Worm (Caenorhabditis elegans): Measurements from ENCODE around the gene twk-14.

The twk-14 gene

DNA sequence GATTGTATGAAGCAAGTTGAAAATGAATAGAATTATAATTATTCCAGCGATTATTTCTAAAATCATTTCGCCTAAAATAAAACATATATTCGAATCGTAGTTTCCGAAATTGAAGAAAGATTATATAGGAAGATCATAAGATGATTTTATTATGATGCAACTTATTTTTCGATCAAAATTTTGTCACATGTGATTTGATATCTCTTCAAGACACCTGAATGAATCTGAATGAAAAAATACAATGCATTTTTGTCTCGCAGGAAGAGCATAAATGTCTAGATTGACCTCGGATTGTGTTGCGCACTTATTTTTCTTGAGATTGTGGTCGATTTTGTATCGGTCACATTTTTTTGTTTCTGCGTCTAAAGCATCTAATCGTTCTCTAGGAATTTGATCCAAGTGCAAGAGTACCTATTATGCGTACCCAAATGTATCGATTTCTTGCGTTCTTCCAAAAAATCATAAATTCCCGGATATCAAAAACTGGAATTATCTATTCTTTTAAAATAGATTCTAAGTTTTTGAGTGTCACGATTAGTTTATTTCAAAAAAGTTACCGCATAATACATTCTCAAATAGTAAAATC, 15.0 kb upstream of the twk-14 start, which contains the start of gene hrg-2:
Gene hrg-2 (minus strand): TSS at position 98 of the 586 bp plus-strand sequence.
- no peak for TF ChIP-seq lin-35 (GFP tag; optimal IDR thresholded peaks at IDR 0.05)

DNA sequence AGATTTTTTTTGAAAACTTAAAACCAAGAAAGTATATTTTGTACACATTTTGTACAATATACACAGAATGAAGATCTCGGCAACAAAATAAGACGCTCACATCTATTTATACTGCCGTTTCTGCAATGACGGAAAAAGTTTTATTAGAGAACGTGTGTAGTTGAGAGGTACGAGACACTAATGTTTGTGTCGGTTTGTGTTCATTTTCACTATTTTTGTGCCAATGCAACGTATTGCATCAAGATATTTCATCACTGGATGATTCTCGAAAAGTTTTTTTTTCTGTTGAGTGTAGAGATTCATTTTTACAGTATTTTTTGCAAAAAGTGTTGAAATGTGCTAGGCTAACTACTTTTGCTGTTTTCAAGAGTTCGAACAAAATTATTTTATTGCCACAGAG, 13.5 kb upstream of the twk-14 start:
- TF ChIP-seq cebp-1 (GFP tag; IDR thresholded peaks at IDR 0.05), result no peak
- TF ChIP-seq cebp-1 (tag; optimal IDR thresholded peaks at IDR 0.05), result peak; percentile 83
- TF ChIP-seq hmg-1.2 (GFP tag; IDR thresholded peaks at IDR 0.05), result peak; percentile 39; the same call in 1 of the 2 replicates
- peak; percentile 6 for TF ChIP-seq nhr-80 (tag; optimal IDR thresholded peaks at IDR 0.05)
- TF ChIP-seq nhr-27 (tag; optimal IDR thresholded peaks at IDR 0.05), result no peak
- no peak for TF ChIP-seq ekl-4 (GFP tag; IDR thresholded peaks at IDR 0.05)
- no peak for TF ChIP-seq somi-1 (GFP tag; optimal IDR thresholded peaks at IDR 0.05)

DNA sequence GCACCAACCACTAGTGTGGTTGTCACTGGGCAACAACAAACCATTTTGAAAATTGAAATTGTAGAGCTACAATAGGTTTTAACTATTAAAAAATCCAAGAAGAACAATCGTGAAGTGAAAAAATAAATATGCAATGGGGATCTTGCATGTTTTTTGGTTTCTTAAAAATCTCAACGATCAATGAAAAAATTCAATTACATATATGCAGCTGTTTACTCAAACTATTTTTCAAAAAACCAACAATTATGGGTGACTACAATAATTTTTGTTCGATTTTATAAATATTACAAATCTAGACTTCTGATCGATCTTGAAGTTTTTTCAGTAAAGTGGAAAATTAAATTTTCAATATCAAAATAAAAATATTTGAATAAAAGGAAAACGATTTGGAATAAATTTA, 13.0 kb upstream of the twk-14 start, which contains the start of gene cdr-4:
Gene cdr-4 (minus strand): TSS at position 101 of the 400 bp plus-strand sequence.
- TF ChIP-seq egrh-3 (GFP tag; IDR thresholded peaks at IDR 0.05), result no peak
- no peak for TF ChIP-seq chd-7 (tag; optimal IDR thresholded peaks at IDR 0.05)
- TF ChIP-seq rcor-1 (GFP tag; IDR thresholded peaks at IDR 0.05), result no peak
- no peak for TF ChIP-seq B0019.2 (GFP tag; conservative IDR thresholded peaks at IDR 0.05)
- no peak for TF ChIP-seq B0035.1 (tag; optimal IDR thresholded peaks at IDR 0.05)
- TF ChIP-seq F52B5.7 (tag; optimal IDR thresholded peaks at IDR 0.05), result no peak
- TF ChIP-seq ztf-6 (GFP tag; IDR thresholded peaks at IDR 0.05), result no peak
- no peak for TF ChIP-seq nhr-120 (GFP tag; IDR thresholded peaks at IDR 0.05)
- TF ChIP-seq bed-1 (GFP tag; IDR thresholded peaks at IDR 0.05), result no peak
- no peak for TF ChIP-seq madf-3 (GFP tag; IDR thresholded peaks at IDR 0.05)
- no peak for TF ChIP-seq tlf-1 (GFP tag; optimal IDR thresholded peaks at IDR 0.05)
- TF ChIP-seq cebp-2 (GFP tag; IDR thresholded peaks at IDR 0.05), result no peak
- no peak for TF ChIP-seq Y56A3A.18 (GFP tag; IDR thresholded peaks at IDR 0.05)

DNA sequence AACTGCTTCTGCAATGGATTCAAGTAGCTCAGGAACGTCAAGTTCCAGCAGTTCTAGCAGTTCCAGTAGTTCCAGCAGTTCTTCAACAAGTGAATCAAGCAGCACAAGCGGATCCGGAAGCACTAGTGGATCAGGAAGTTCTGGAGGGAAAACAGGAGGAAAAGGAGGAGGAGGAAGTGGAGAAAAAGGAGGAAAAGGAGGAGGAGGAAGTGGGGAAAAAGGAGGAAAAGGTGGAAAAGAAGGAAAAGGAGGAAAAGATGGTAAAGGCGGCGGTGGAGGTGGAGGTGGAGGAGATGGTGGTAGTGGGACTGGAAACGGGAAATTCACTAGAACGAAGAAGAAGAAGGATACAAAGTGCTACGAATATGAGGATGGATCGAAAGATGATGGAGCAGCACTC, 11.0 kb upstream of the twk-14 start:
- no peak for TF ChIP-seq hmg-1.2 (GFP tag; IDR thresholded peaks at IDR 0.05)
- TF ChIP-seq mes-4 (tag; optimal IDR thresholded peaks at IDR 0.05), result no peak
- TF ChIP-seq gei-17 (GFP tag; optimal IDR thresholded peaks at IDR 0.05), result peak; percentile 20
- TF ChIP-seq ztf-28 (GFP tag; IDR thresholded peaks at IDR 0.05), result no peak
- peak; percentile 49 for TF ChIP-seq egrh-3 (GFP tag; IDR thresholded peaks at IDR 0.05)
- TF ChIP-seq hrde-1 (tag; optimal IDR thresholded peaks at IDR 0.05; ENCODE audit: borderline replicate concordance), result no peak

DNA sequence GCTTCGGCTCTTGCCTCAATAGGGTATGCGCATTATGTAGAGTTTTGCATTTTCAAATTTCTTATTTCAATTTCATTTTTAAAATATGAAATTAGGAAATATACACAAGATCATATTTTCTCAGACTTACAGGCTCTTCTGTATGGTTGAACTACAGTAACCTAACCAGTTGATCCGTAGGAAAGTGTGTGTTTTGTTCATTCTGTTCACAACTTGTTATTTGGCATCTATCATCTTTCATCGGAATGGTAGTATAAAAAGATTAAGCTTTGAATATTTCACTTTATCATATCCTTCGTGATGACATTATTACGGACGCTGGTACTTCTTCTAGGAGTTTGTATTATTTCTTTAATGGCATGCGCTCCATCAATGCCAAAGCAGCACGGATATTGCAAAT, 10.4 kb upstream of the twk-14 start, which contains the start of gene K01D12.10:
Gene K01D12.10 (plus strand): TSS at position 301 of the 400 bp plus-strand sequence.
- no peak for TF ChIP-seq B0035.1 (tag; optimal IDR thresholded peaks at IDR 0.05)
- TF ChIP-seq T26A5.8 (tag; optimal IDR thresholded peaks at IDR 0.05), result no peak
- TF ChIP-seq unc-130 (GFP tag; optimal IDR thresholded peaks at IDR 0.05), result no peak
- TF ChIP-seq aptf-2 (GFP tag; conservative IDR thresholded peaks at IDR 0.05), result no peak
- no peak for TF ChIP-seq lin-35 (GFP tag; optimal IDR thresholded peaks at IDR 0.05)
- no peak for TF ChIP-seq unc-62 (GFP tag; optimal IDR thresholded peaks at IDR 0.05)
- no peak for TF ChIP-seq ceh-91 (GFP tag; IDR thresholded peaks at IDR 0.05)
- TF ChIP-seq F49E8.2 (tag; optimal IDR thresholded peaks at IDR 0.05; ENCODE audit: insufficient read depth), result no peak
- no peak for TF ChIP-seq mel-28 (tag; optimal IDR thresholded peaks at IDR 0.05; ENCODE audit: borderline replicate concordance)

Data from whole organism, young adult.